Worm (Caenorhabditis elegans) whole organism, L1 larva: ENCODE data around the gene rbm-25.

Source experiments
- ama-1 ChIP-seq: fragments of 150-350 bp; optimal IDR thresholded peaks from 2 replicates; lab custom pipeline; 2014
- blmp-1 ChIP-seq: fragments of 150-350 bp; optimal IDR thresholded peaks from 2 replicates; lab custom pipeline; 2014; ENCODE audit warnings: missing biosample characterization, missing genetic modification characterization
- dpl-1 ChIP-seq, 3 experiments: fragments of 150-350 bp in 2 of 3; sonication (generic microtip) in 1 of 3; optimal IDR thresholded peaks; 2 replicates each; lab custom pipeline; 2014 to 2017; ENCODE audit warnings: missing biosample characterization in 3 of 3, missing genetic modification characterization in 3 of 3, missing genetic modification reagents in 3 of 3
- jun-1 ChIP-seq: fragments of 150-350 bp; optimal IDR thresholded peaks from 2 replicates; lab custom pipeline; 2014; ENCODE audit warnings: missing biosample characterization, missing genetic modification reagents, missing genetic modification characterization
- lin-13 ChIP-seq: fragments of 150-350 bp; optimal IDR thresholded peaks from 2 replicates; lab custom pipeline; 2014; ENCODE audit warnings: missing biosample characterization, missing genetic modification reagents, missing genetic modification characterization
- lin-35 ChIP-seq, 2 experiments: fragments of 150-350 bp; optimal IDR thresholded peaks; 2 replicates each; lab custom pipeline; 2014; ENCODE audit warnings: missing biosample characterization in 2 of 2, missing genetic modification characterization in 2 of 2, missing genetic modification reagents in 2 of 2
- lsy-2 ChIP-seq, 2 experiments: fragments of 150-350 bp; optimal IDR thresholded peaks; 2 replicates each; lab custom pipeline; 2014; ENCODE audit warnings: missing biosample characterization in 2 of 2, missing genetic modification characterization in 2 of 2
- nhr-19 ChIP-seq: fragments of 200-800 bp; sonication (Bioruptor generic); conservative IDR thresholded peaks from 2 replicates; pipeline ENCODE4 v1.3.6; 2022; ENCODE audit warnings: missing genetic modification characterization, missing compliant biosample characterization
- nhr-20 ChIP-seq: sonication (generic microtip); optimal IDR thresholded peaks from 2 replicates; lab custom pipeline; 2016; ENCODE audit warnings: mild to moderate bottlenecking, missing genetic modification characterization, missing compliant biosample characterization
- nhr-28 ChIP-seq: fragments of 150-350 bp; optimal IDR thresholded peaks from 2 replicates; lab custom pipeline; 2014; ENCODE audit warnings: missing biosample characterization, missing genetic modification characterization
- nhr-71 ChIP-seq: sonication (generic microtip); optimal IDR thresholded peaks from 2 replicates; lab custom pipeline; 2016; ENCODE audit warnings: mild to moderate bottlenecking, missing genetic modification characterization, moderate library complexity, missing compliant biosample characterization
- pax-3 ChIP-seq: fragments of 200-800 bp; sonication (Bioruptor generic); optimal IDR thresholded peaks from 2 replicates; lab custom pipeline; 2018; ENCODE audit warnings: mild to moderate bottlenecking, missing genetic modification characterization, moderate library complexity, missing compliant biosample characterization
- skn-1 ChIP-seq: fragments of 150-350 bp; optimal IDR thresholded peaks from 2 replicates; lab custom pipeline; 2014; ENCODE audit warnings: missing biosample characterization, missing genetic modification characterization
- tbx-2 ChIP-seq: sonication (generic microtip); optimal IDR thresholded peaks from 2 replicates; lab custom pipeline; 2016; ENCODE audit warnings: missing genetic modification characterization, missing compliant biosample characterization

The rbm-25 gene

ce11 chrV:12551638-12552478, 53.8 kb downstream of the rbm-25 start (continued):
- peak; percentile 41 for TF ChIP-seq nhr-20 (tag; lab: Kevin White, UChicago)
- TF ChIP-seq ama-1 (lab: Kevin White, UChicago), result peak; percentile 92
- TF ChIP-seq nhr-28, result no peak
- peak; percentile 40 for TF ChIP-seq blmp-1
- TF ChIP-seq nhr-71 (tag; lab: Kevin White, UChicago), result peak; percentile 67
- peak; percentile 31 for TF ChIP-seq jun-1 (tag; lab: Kevin White, UChicago)
- TF ChIP-seq skn-1 (tag; lab: Kevin White, UChicago), result no peak
- TF ChIP-seq tbx-2, result peak; percentile 28
- TF ChIP-seq dpl-1 (GFP tag; optimal IDR thresholded peaks at IDR 0.05; lab: Kevin White, UChicago), result peak in 1 of 3 experiments; percentile 5
- no peak for TF ChIP-seq lin-13 (GFP tag; lab: Kevin White, UChicago)
- TF ChIP-seq nhr-19 (GFP tag; lab: Robert Waterston, UW), result peak; percentile 35
- TF ChIP-seq pax-3, result peak; percentile 55

- peak; percentile 15 for TF ChIP-seq ama-1 (lab: Kevin White, UChicago)
- peak in 1 of 2 experiments; percentile 13 for TF ChIP-seq lsy-2 (tag; optimal IDR thresholded peaks at IDR 0.05; lab: Kevin White, UChicago)
- TF ChIP-seq lin-35 (GFP tag; optimal IDR thresholded peaks at IDR 0.05; lab: Kevin White, UChicago), result peak in 1 of 2 experiments; percentile 3
- TF ChIP-seq nhr-19 (GFP tag; lab: Robert Waterston, UW), result no peak
Measured at ce11 chrV:12552671-12553212, 54.7 kb downstream of the rbm-25 start, which contains the start of gene F45D3.4. F45D3.4 (minus strand) TSS chrV:12553191.
